Fruit fly (Drosophila melanogaster) whole organism, prepupa: ENCODE measurements around the gene CG32147.

ENCODE experiments used
- CG3919 ChIP-seq: fragments of 200-800 bp; sonication (Bioruptor generic); optimal IDR thresholded peaks from 3 replicates; lab custom pipeline; 2016; ENCODE audit warnings: missing biosample characterization, missing genetic modification characterization
- net ChIP-seq: fragments of 200-800 bp; sonication (Bioruptor generic); optimal IDR thresholded peaks from 3 replicates; lab custom pipeline; 2016; ENCODE audit warnings: missing biosample characterization, missing genetic modification characterization
- ss ChIP-seq, 2 experiments: fragments of 200-800 bp; sonication (Bioruptor generic); optimal IDR thresholded peaks; 2 replicates in 1 of 2; 3 replicates in 1 of 2; lab custom pipeline; 2017 to 2018; ENCODE audit warnings: mild to moderate bottlenecking in 2 of 2, missing biosample characterization in 2 of 2, missing genetic modification characterization in 2 of 2, moderate library complexity in 1 of 2
- vri ChIP-seq: fragments of 200-800 bp; sonication (Bioruptor generic); optimal IDR thresholded peaks from 3 replicates; lab custom pipeline; 2016; ENCODE audit warnings: missing biosample characterization, mild to moderate bottlenecking, missing genetic modification characterization

dm6 chr3L:15131278-15131677 is 12.6 kb downstream of the CG32147 start, which contains the start of gene CG13457:
- TF ChIP-seq net (GFP tag; lab: Kevin White, UChicago) (no peak), vri (GFP tag; lab: Kevin White, UChicago) (no peak), ss (GFP tag; optimal IDR thresholded peaks at IDR 0.05; lab: Kevin White, UChicago) (no peak), CG3919 (no peak)
